Worm (Caenorhabditis elegans): ENCODE measurements around the gene cnd-1.

cnd-1 gene

ce11 chrIII:5230415-5230814 is 14.0 kb downstream of the cnd-1 start, which contains the start of gene prmt-5 (continued):
- TF ChIP-seq cebp-1 (GFP tag; IDR thresholded peaks at IDR 0.05) (no peak), cebp-1 (tag; optimal IDR thresholded peaks at IDR 0.05) (peak; percentile 54), ceh-27 (GFP tag; optimal IDR thresholded peaks at IDR 0.05) (peak; percentile 12), athp-1 (tag; optimal IDR thresholded peaks at IDR 0.05) (peak; percentile 91), hsf-1 (GFP tag; IDR thresholded peaks at IDR 0.05) (peak; percentile 66; the same call in 1 of the 2 replicates), sea-2 (GFP tag; IDR thresholded peaks at IDR 0.05) (no peak), sptf-2 (GFP tag; optimal IDR thresholded peaks at IDR 0.05) (no peak), Y53F4B.3 (GFP tag; IDR thresholded peaks at IDR 0.05) (no peak), nfyb-1 (GFP tag; IDR thresholded peaks at IDR 0.05) (peak; percentile 91), F22D6.2 (tag; optimal IDR thresholded peaks at IDR 0.05) (no peak), F39B2.1 (GFP tag; IDR thresholded peaks at IDR 0.05) (peak; percentile 64; the same call in 1 of the 2 replicates), B0261.1 (tag; optimal IDR thresholded peaks at IDR 0.05) (peak; percentile 22), ceh-58 (GFP tag; IDR thresholded peaks at IDR 0.05) (no peak), dpff-1 (tag; optimal IDR thresholded peaks at IDR 0.05) (peak; percentile 95), nhr-179 (tag; optimal IDR thresholded peaks at IDR 0.05) (no peak), lsy-27 (tag; optimal IDR thresholded peaks at IDR 0.05; ENCODE audit: borderline replicate concordance, insufficient read depth) (no peak), pbrm-1 (GFP tag; IDR thresholded peaks at IDR 0.05) (peak; percentile 68; the same call in 1 of the 2 replicates), ama-1 (optimal IDR thresholded peaks at IDR 0.05) (peak; percentile 91), ama-1 (GFP tag; optimal IDR thresholded peaks at IDR 0.05) (peak; percentile 56 to 61), ceh-100 (GFP tag; IDR thresholded peaks at IDR 0.05) (peak; percentile 56), mes-4 (tag; optimal IDR thresholded peaks at IDR 0.05) (no peak), zim-3 (tag; optimal IDR thresholded peaks at IDR 0.05) (peak; percentile 91), hrde-1 (tag; optimal IDR thresholded peaks at IDR 0.05; ENCODE audit: borderline replicate concordance) (peak; percentile 84), dox-1 (GFP tag; IDR thresholded peaks at IDR 0.05) (peak; percentile 59), ZK185.1 (tag; optimal IDR thresholded peaks at IDR 0.05; ENCODE audit: poor library complexity, severe bottlenecking) (peak; percentile 42), chd-7 (tag; optimal IDR thresholded peaks at IDR 0.05) (peak; percentile 93), nfya-1 (tag; optimal IDR thresholded peaks at IDR 0.05; ENCODE audit: borderline replicate concordance, insufficient read depth) (no peak), Y67H2A.10 (GFP tag; conservative IDR thresholded peaks at IDR 0.05) (no peak), let-607 (tag; optimal IDR thresholded peaks at IDR 0.05) (peak; percentile 46 to 51), die-1 (tag; optimal IDR thresholded peaks at IDR 0.05) (peak; percentile 10), madf-10 (tag; optimal IDR thresholded peaks at IDR 0.05) (peak; percentile 48), pha-4 (tag; optimal IDR thresholded peaks at IDR 0.05) (no peak), madf-6 (GFP tag; IDR thresholded peaks at IDR 0.05) (peak; percentile 84), fkh-3 (tag; optimal IDR thresholded peaks at IDR 0.05) (peak; percentile 95), hmg-20 (GFP tag; IDR thresholded peaks at IDR 0.05) (peak; percentile 70), repo-1 (tag; optimal IDR thresholded peaks at IDR 0.05) (peak; percentile 95), attf-3 (GFP tag; conservative IDR thresholded peaks at IDR 0.05) (no peak), attf-5 (GFP tag; optimal IDR thresholded peaks at IDR 0.05) (no peak), lsl-1 (GFP tag; optimal IDR thresholded peaks at IDR 0.05) (peak; percentile 44), ztf-28 (GFP tag; IDR thresholded peaks at IDR 0.05) (no peak), egl-44 (GFP tag; IDR thresholded peaks at IDR 0.05) (no peak), dpl-1 (GFP tag; optimal IDR thresholded peaks at IDR 0.05) (no peak), snpc-3.4 (tag; optimal IDR thresholded peaks at IDR 0.05) (peak; percentile 62), F23B12.7 (tag; optimal IDR thresholded peaks at IDR 0.05; ENCODE audit: insufficient read depth) (no peak), snpc-1.1 (tag; optimal IDR thresholded peaks at IDR 0.05; ENCODE audit: insufficient read depth) (peak; percentile 29), akir-1 (GFP tag; optimal IDR thresholded peaks at IDR 0.05) (no peak), efl-1 (GFP tag; optimal IDR thresholded peaks at IDR 0.05) (no peak), rec-8 (tag; optimal IDR thresholded peaks at IDR 0.05) (no peak)
